Fruit fly (Drosophila melanogaster): ENCODE results near the gene Dic2.

Gene Dic2

DNA sequence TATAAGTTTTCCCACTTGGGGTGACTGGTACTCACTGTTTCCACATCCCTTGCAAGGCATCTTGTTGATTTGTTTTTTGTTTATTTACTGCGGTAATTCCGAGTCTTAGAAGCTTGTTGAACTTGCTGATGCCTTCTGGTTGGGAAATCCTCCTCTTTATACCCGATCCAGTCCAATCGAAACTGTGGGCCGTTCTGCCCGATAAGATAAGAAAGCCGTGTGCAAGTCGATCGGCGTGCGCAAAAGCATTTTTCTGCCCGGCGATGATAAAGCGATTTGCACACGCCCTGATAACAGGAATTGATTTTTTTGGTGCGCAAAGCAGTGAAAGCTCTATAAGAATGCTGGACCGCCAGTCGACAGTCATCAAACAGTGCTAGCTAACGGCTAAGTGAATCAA, 33.3 kb upstream of the Dic2 start, which contains the start of the genes MtnE and MtnD:
Gene MtnE, minus strand, starts transcription at position 130 of the 400 bp plus-strand sequence.
Gene MtnD, plus strand, starts transcription at position 388 of the 400 bp plus-strand sequence.
- TF ChIP-seq cic (GFP tag; optimal IDR thresholded peaks at IDR 0.05) (peak; percentile 71), kay (GFP tag; ENCODE audit: borderline replicate concordance) (peak; percentile 24), cnc (optimal IDR thresholded peaks at IDR 0.05) (peak in 1 of 2 experiments; percentile 46), bab1 (GFP tag; optimal IDR thresholded peaks at IDR 0.05) (no peak), CG12768 (GFP tag; optimal IDR thresholded peaks at IDR 0.05) (no peak), tj (GFP tag; optimal IDR thresholded peaks at IDR 0.05) (no peak)

DNA sequence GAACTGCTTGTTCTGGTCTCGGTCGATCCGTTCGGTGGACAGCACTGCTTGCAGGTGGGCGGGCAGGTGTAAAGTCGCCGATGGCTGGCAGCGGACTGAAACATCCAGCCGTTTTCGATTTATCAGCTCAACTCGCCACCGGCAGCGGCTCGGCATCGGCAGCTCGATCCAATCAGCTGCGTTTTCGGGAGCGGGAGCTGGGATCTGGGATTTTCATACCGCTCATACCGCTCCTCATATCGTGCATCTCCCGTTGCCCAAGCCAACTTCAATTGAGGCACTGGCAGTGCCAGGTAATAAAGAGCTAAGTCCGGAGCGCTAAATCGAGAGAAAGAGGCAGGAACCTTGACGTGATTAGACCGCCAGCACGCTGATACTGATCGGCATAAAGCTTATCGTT, 11.1 kb upstream of the Dic2 start, which contains the start of gene MFS9:
Gene MFS9, minus strand, starts transcription at position 101 of the 400 bp plus-strand sequence.
- no peak for TF ChIP-seq CG11617 (GFP tag; optimal IDR thresholded peaks at IDR 0.05)
- no peak for TF ChIP-seq bab1 (GFP tag; optimal IDR thresholded peaks at IDR 0.05)
- TF ChIP-seq cnc (optimal IDR thresholded peaks at IDR 0.05) = no peak
- no peak for TF ChIP-seq CG14711 (tag; optimal IDR thresholded peaks at IDR 0.05)
- TF ChIP-seq tj (GFP tag; optimal IDR thresholded peaks at IDR 0.05) = no peak
- TF ChIP-seq cic (GFP tag; optimal IDR thresholded peaks at IDR 0.05) = no peak
- no peak for TF ChIP-seq CG1620 (GFP tag; optimal IDR thresholded peaks at IDR 0.05)
- no peak for TF ChIP-seq toe (GFP tag; optimal IDR thresholded peaks at IDR 0.05)
- no peak for TF ChIP-seq pad (GFP tag; optimal IDR thresholded peaks at IDR 0.05)
- TF ChIP-seq CG5204 (GFP tag; optimal IDR thresholded peaks at IDR 0.05) = no peak
- TF ChIP-seq ovo (GFP tag; optimal IDR thresholded peaks at IDR 0.05) = no peak
- TF ChIP-seq Clk (GFP tag; optimal IDR thresholded peaks at IDR 0.05) = no peak
- no peak for TF ChIP-seq Crg-1 (GFP tag; optimal IDR thresholded peaks at IDR 0.05)
- TF ChIP-seq kay (GFP tag; ENCODE audit: borderline replicate concordance) = no peak
- TF ChIP-seq CG7045 (GFP tag; optimal IDR thresholded peaks at IDR 0.05) = no peak

DNA sequence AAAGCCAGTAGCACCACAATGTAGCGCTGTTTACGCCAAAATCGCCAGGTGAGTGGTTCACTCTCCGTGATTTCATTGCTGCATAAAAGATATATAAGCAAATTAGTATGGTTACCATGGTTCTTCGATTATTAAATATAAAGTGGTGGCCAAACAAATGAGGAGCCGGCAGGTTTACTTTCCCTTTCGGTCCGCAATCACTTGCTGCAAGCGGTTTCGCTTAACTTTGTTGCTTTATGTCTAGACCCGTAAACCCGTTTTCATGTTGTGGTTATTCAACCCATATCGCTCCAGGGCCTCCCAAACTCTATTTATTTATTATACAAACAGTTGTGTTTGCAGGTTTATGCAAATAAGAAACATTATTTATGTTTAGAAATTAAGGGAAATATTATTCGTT, 8.2 kb upstream of the Dic2 start:
- no peak for TF ChIP-seq Hr96 (GFP tag; optimal IDR thresholded peaks at IDR 0.05)

DNA sequence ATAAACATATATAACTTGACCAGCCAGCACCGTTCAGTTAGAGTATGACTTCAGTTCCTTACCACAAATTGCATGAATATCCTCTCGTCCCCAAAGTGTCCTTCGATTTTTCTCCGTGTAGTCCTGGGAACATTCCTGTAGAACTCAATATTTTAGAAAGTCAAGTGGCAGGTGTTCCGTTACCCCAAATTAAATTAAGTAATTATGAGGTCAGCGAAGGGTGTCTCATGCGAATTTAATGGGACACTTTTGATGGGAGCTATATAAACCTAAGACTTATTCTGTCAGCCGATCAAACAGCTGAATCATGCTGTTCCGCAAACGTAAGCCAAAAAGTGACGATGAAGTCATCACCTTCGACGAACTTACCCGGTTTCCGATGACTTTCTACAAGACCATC, 3.3 kb upstream of the Dic2 start, which contains the start of gene Or92a:
Gene Or92a, plus strand, starts transcription at position 301 of the 400 bp plus-strand sequence.
- TF ChIP-seq cnc (optimal IDR thresholded peaks at IDR 0.05) = no peak
- no peak for TF ChIP-seq kay (GFP tag; ENCODE audit: borderline replicate concordance)
- TF ChIP-seq CG5204 (GFP tag; optimal IDR thresholded peaks at IDR 0.05) = no peak
- no peak for TF ChIP-seq CG1620 (GFP tag; optimal IDR thresholded peaks at IDR 0.05)
- TF ChIP-seq Clk (GFP tag; optimal IDR thresholded peaks at IDR 0.05) = no peak
- no peak for TF ChIP-seq toe (GFP tag; optimal IDR thresholded peaks at IDR 0.05)
- TF ChIP-seq pad (GFP tag; optimal IDR thresholded peaks at IDR 0.05) = no peak
- no peak for TF ChIP-seq CG33017 (tag; optimal IDR thresholded peaks at IDR 0.05)

DNA sequence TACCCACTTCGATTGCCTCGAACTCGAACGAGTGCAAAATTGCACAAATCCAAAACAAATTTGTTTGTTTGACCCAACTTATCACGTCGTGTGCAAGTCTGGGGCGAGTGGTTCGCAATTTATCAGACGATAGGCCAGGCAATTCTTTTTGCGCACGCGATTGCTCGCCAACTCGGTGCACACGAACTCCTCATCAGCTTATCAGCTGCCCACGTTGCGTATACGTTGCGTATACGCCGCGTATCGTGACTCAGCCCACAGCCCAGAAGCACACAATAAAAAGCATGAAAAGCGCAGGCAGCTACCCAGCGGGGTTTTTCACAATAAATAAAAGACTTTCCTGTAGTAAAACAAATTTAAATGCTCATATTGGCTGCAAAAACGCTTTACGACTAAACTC, 2.4 kb upstream of the Dic2 start, which contains the start of gene MtnB:
Gene MtnB, minus strand, starts transcription at position 101 of the 400 bp plus-strand sequence.
- TF ChIP-seq kay (GFP tag; ENCODE audit: borderline replicate concordance) = peak; percentile 59
- no peak for TF ChIP-seq Crg-1 (GFP tag; optimal IDR thresholded peaks at IDR 0.05)
- no peak for TF ChIP-seq CG7101 (tag; optimal IDR thresholded peaks at IDR 0.05)
- no peak for TF ChIP-seq ovo (GFP tag; optimal IDR thresholded peaks at IDR 0.05)

DNA sequence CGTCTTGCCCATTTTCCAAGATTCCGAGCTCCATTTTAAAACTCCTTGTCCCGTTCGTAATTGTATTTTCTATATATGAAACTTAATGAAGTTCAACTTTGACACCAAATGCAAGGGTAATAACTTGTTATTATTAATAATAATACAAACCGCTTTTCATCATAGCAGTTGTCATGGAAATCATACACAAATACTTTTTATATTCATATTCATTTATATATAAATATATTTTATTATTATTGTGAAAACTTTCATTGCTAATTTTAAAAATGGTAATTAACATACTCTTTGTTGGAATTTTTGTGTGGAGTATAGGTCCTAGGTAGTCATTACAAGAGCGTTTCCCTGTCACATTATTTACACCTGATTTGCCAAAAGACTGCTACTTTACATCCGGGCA, 683 bp upstream of the Dic2 start, which contains the start of gene CG46441:
Gene CG46441, minus strand, starts transcription at position 101 of the 400 bp plus-strand sequence.
- TF ChIP-seq CG1620 (GFP tag; optimal IDR thresholded peaks at IDR 0.05) (no peak), CG14711 (tag; optimal IDR thresholded peaks at IDR 0.05) (no peak)

DNA sequence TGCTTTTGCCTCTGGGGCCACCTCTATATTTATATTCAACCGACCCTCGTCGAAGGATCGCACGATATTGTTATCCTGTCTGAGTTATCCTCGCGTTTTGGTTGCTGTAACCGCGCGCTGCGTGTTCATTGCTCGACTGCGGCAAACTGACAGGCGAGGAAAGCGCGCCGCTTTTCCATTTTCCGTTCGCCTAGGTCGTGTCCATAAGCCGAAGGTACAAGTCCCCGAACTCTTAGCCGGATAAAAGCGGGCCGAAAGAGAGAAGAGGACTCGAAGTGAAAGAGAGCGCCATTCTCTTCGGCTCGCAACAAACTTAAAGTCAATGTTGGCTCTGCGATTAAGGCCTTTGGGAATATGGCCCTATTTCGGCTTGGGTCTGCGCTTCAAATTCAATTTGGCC, 16.8 kb downstream of the Dic2 start, which contains the start of gene Gfrl:
Gene Gfrl, minus strand, starts transcription at position 148 of the 400 bp plus-strand sequence.
- no peak for TF ChIP-seq Hr96 (GFP tag; optimal IDR thresholded peaks at IDR 0.05)
- no peak for TF ChIP-seq tj (GFP tag; optimal IDR thresholded peaks at IDR 0.05)

DNA sequence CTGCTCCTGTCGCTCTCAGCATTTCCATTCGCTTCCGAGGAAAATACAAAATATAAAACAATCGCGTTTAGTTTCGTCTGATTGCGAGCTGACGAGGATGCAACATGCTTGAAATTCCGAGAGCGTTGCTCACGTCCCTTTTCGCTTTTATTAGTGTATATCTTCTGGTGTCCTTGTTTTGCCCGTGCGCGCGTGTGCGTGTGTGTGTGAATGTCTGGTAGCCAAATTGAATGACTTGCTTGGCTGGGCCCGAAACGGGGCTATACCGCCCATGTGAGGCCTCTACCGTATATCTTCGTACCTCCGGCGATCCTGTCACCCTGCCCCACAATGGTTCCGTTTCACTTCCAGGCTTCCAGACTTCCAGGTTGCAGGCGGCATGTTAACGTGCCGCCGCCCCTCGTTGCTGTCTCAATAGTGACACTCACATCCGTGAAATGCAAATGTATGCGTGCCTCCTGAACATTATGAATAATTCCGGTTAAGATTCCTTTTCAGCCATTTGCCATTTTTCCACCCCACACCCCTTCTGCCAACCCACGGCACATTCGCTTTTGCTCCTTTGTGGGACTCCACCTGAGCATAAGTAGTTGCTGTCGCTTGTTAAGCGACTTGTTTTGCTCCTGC, 28.4 kb downstream of the Dic2 start:
- TF ChIP-seq Crg-1 (GFP tag; optimal IDR thresholded peaks at IDR 0.05) (no peak), bab1 (GFP tag; optimal IDR thresholded peaks at IDR 0.05) (no peak), tj (GFP tag; optimal IDR thresholded peaks at IDR 0.05) (no peak), ovo (GFP tag; optimal IDR thresholded peaks at IDR 0.05) (no peak), Mnt (GFP tag; optimal IDR thresholded peaks at IDR 0.05) (no peak), kay (GFP tag; ENCODE audit: borderline replicate concordance) (no peak), Clk (GFP tag; optimal IDR thresholded peaks at IDR 0.05) (no peak), toe (GFP tag; optimal IDR thresholded peaks at IDR 0.05) (no peak)
